Worm (Caenorhabditis elegans) whole organism, mixed stage, embryonic: ENCODE measurements around the gene ced-6.

Source experiments
- hlh-1 ChIP-seq: fragments of 150-350 bp; optimal IDR thresholded peaks from 2 replicates; lab custom pipeline; 2014; ENCODE audit warnings: missing biosample characterization, missing genetic modification reagents, missing genetic modification characterization
- nhr-12 ChIP-seq: fragments of 150-350 bp; optimal IDR thresholded peaks from 2 replicates; lab custom pipeline; 2014; ENCODE audit warnings: missing biosample characterization, missing genetic modification characterization
- nhr-237 ChIP-seq: fragments of 150-350 bp; optimal IDR thresholded peaks from 2 replicates; lab custom pipeline; 2014; ENCODE audit warnings: missing biosample characterization, missing genetic modification characterization
- ztf-11 ChIP-seq: fragments of 150-350 bp; optimal IDR thresholded peaks from 2 replicates; lab custom pipeline; 2014; ENCODE audit warnings: missing biosample characterization, missing genetic modification characterization

DNA sequence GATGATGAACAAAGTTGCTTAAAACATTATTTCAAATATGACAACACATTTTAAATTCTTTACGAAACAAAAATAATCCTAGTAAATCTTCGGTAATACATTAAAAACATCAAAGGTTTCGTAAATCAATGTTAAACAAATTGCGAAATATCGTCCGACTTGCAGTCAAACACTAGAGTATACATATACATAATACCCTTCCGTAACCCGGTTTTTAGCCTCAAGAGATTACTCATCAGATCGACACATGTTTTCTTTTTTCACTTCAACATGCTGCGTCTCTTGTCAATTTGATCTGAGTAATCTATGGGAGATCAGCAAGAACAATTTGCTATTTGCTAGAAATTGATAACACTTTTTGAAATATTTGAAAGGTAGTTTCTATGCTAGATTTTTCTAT, 49.3 kb upstream of the ced-6 start:
- TF ChIP-seq ztf-11 (tag; lab: Kevin White, UChicago) (no peak), nhr-237 (tag; lab: Kevin White, UChicago) (no peak), hlh-1 (tag; lab: Kevin White, UChicago) (no peak), nhr-12 (tag; lab: Kevin White, UChicago) (no peak)
